Worm (Caenorhabditis elegans) whole organism, L4/young adult: ENCODE measurements around the gene cutl-27.

Experiments used
- W03F9.2 ChIP-seq: fragments of 150-350 bp; optimal IDR thresholded peaks from 2 replicates; lab custom pipeline; 2014; ENCODE audit warnings: missing biosample characterization, missing genetic modification characterization
- dao-5 ChIP-seq: sonication (generic microtip); optimal IDR thresholded peaks from 2 replicates; lab custom pipeline; 2016; ENCODE audit warnings: missing genotype, missing genetic modification characterization, moderate library complexity, missing compliant biosample characterization
- him-1 ChIP-seq: sonication (generic microtip); optimal IDR thresholded peaks from 2 replicates; lab custom pipeline; 2016; ENCODE audit warnings: missing genotype, missing genetic modification reagents, missing genetic modification characterization, missing compliant biosample characterization

DNA sequence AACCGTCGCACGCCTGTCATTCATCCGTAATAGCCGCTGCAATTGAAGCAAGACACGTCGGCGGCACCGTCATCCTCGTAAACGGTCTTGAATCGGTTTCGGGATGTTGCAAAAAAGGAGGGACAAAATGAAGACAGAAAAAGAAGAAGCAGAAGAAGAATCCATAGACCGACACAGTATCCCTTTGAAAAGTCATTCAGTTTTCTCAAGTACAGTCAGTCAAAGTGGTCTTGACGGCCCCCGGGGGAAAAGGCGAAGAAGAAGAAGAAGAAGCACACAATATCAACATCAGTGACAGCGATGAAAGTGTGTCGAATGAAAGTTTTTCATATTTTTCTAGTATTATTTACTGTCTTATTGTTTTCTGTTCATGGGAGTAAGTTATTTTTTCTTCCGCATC, at the start of gene cutl-27:
- TF ChIP-seq dao-5 (tag; lab: Kevin White, UChicago) (no peak), him-1 (tag; lab: Kevin White, UChicago) (no peak), W03F9.2 (tag; lab: Kevin White, UChicago) (no peak)
